Worm (Caenorhabditis elegans) whole organism, young adult: ENCODE measurements around the gene T10C6.16.
A peak's percentile ranks its signal among the peaks of the same experiment; 100 is the strongest.

Experiments used
- C06A6.2 ChIP-seq: fragments of 200-800 bp; sonication (Bioruptor generic); conservative IDR thresholded peaks from 2 replicates; pipeline ENCODE4 v1.3.6; 2022; ENCODE audit warnings: missing genetic modification characterization, missing compliant biosample characterization
- D2030.7 ChIP-seq: fragments of 200-800 bp; sonication (Bioruptor generic); IDR thresholded peaks from 2 replicates; pipeline ENCODE4 v1.3.6; 2022; ENCODE audit warnings: missing genetic modification reagents, missing genetic modification characterization, missing compliant biosample characterization
- F22D6.2 ChIP-seq: sonication (generic microtip); optimal IDR thresholded peaks from 2 replicates; lab custom pipeline; 2016; ENCODE audit warnings: mild to moderate bottlenecking, missing genetic modification characterization, missing compliant biosample characterization
- F57A8.1 ChIP-seq: fragments of 200-800 bp; sonication (Bioruptor generic); optimal IDR thresholded peaks from 2 replicates; lab custom pipeline; 2018; ENCODE audit warnings: mild to moderate bottlenecking, missing genetic modification characterization, moderate library complexity, missing compliant biosample characterization
- Y67H2A.10 ChIP-seq: fragments of 200-800 bp; sonication (Bioruptor generic); conservative IDR thresholded peaks from 2 replicates; pipeline ENCODE4 v1.3.6; 2022; ENCODE audit warnings: missing genetic modification reagents, missing genetic modification characterization, missing compliant biosample characterization
- ceh-58 ChIP-seq: fragments of 200-800 bp; sonication (Bioruptor generic); IDR thresholded peaks from 2 replicates; pipeline ENCODE4 v1.3.6; 2022; ENCODE audit warnings: missing genetic modification characterization, missing compliant biosample characterization
- dpff-1 ChIP-seq: sonication (generic microtip); optimal IDR thresholded peaks from 2 replicates; lab custom pipeline; 2017; ENCODE audit warnings: mild to moderate bottlenecking, missing genetic modification characterization, missing compliant biosample characterization
- dpl-1 ChIP-seq: fragments of 150-350 bp; optimal IDR thresholded peaks from 2 replicates; lab custom pipeline; 2014; ENCODE audit warnings: missing biosample characterization, missing genetic modification reagents, missing genetic modification characterization
- efl-1 ChIP-seq: fragments of 150-350 bp; optimal IDR thresholded peaks from 2 replicates; lab custom pipeline; 2014; ENCODE audit warnings: missing biosample characterization, missing genetic modification reagents, missing genetic modification characterization
- egl-44 ChIP-seq: fragments of 200-800 bp; sonication (Bioruptor generic); IDR thresholded peaks from 2 replicates; pipeline ENCODE4 v1.3.6; 2022; ENCODE audit warnings: missing genetic modification reagents, missing genetic modification characterization, missing compliant biosample characterization
- egrh-3 ChIP-seq: fragments of 200-800 bp; sonication (Bioruptor generic); IDR thresholded peaks from 2 replicates; pipeline ENCODE4 v1.3.6; 2022; ENCODE audit warnings: missing genetic modification reagents, missing genetic modification characterization, missing compliant biosample characterization
- ekl-4 ChIP-seq: fragments of 200-800 bp; sonication (Bioruptor generic); IDR thresholded peaks from 2 replicates; pipeline ENCODE4 v1.3.6; 2022; ENCODE audit warnings: missing genetic modification reagents, missing genetic modification characterization, missing compliant biosample characterization
- hrde-1 ChIP-seq: sonication (generic microtip); optimal IDR thresholded peaks from 2 replicates; lab custom pipeline; 2016; ENCODE audit warnings: missing genetic modification characterization, mild to moderate bottlenecking, missing compliant biosample characterization, moderate library complexity, missing genotype, missing genetic modification reagents, borderline replicate concordance
- lag-1 ChIP-seq: fragments of 200-800 bp; sonication (Bioruptor generic); IDR thresholded peaks from 2 replicates; pipeline ENCODE4 v1.3.6; 2022; ENCODE audit warnings: missing genetic modification reagents, missing genetic modification characterization, missing compliant biosample characterization
- let-607 ChIP-seq, 2 experiments: fragments of 200-800 bp in 1 of 2; sonication (Bioruptor generic) in 1 of 2; sonication (generic microtip) in 1 of 2; optimal IDR thresholded peaks; 2 replicates each; lab custom pipeline; 2016 to 2018; ENCODE audit warnings: mild to moderate bottlenecking in 2 of 2, missing compliant biosample characterization in 2 of 2, missing genetic modification characterization in 2 of 2, moderate library complexity in 2 of 2, missing genotype in 1 of 2
- lin-54 ChIP-seq: fragments of 200-800 bp; sonication (Bioruptor generic); optimal IDR thresholded peaks from 2 replicates; lab custom pipeline; 2018; ENCODE audit warnings: mild to moderate bottlenecking, missing genetic modification characterization, missing compliant biosample characterization
- lir-1 ChIP-seq: fragments of 200-800 bp; sonication (Bioruptor generic); conservative IDR thresholded peaks from 2 replicates; pipeline ENCODE4 v1.3.6; 2022; ENCODE audit warnings: missing genetic modification reagents, missing genetic modification characterization, missing compliant biosample characterization
- lsy-27 ChIP-seq: sonication (generic microtip); optimal IDR thresholded peaks from 2 replicates; lab custom pipeline; 2017; ENCODE audit warnings: missing genetic modification characterization, mild to moderate bottlenecking, missing compliant biosample characterization, antibody characterized with exemption, missing genotype, borderline replicate concordance; ENCODE audit not compliant: insufficient read depth
- madf-10 ChIP-seq: sonication (generic microtip); optimal IDR thresholded peaks from 2 replicates; lab custom pipeline; 2016; ENCODE audit warnings: mild to moderate bottlenecking, missing genetic modification characterization, missing compliant biosample characterization
- madf-3 ChIP-seq: fragments of 200-800 bp; sonication (Bioruptor generic); IDR thresholded peaks from 2 replicates; pipeline ENCODE4 v1.3.6; 2022; ENCODE audit warnings: missing genetic modification reagents, missing genetic modification characterization, missing compliant biosample characterization
- madf-6 ChIP-seq: fragments of 200-800 bp; sonication (Bioruptor generic); IDR thresholded peaks from 2 replicates; pipeline ENCODE4 v1.3.6; 2022; ENCODE audit warnings: missing genetic modification reagents, missing genetic modification characterization, missing compliant biosample characterization
- madf-8 ChIP-seq: fragments of 200-800 bp; sonication (Bioruptor generic); conservative IDR thresholded peaks from 2 replicates; pipeline ENCODE4 v1.3.6; 2022; ENCODE audit warnings: missing genetic modification reagents, missing genetic modification characterization, missing compliant biosample characterization
- mcd-1 ChIP-seq: fragments of 200-800 bp; sonication (Bioruptor generic); IDR thresholded peaks from 2 replicates; pipeline ENCODE4 v1.3.6; 2022; ENCODE audit warnings: missing genetic modification reagents, missing genetic modification characterization, missing compliant biosample characterization
- mel-28 ChIP-seq: sonication (generic microtip); optimal IDR thresholded peaks from 2 replicates; lab custom pipeline; 2016; ENCODE audit warnings: borderline replicate concordance, mild to moderate bottlenecking, missing genetic modification characterization, missing compliant biosample characterization
- nfya-1 ChIP-seq: sonication (generic microtip); optimal IDR thresholded peaks from 2 replicates; lab custom pipeline; 2017; ENCODE audit warnings: antibody characterized with exemption, missing compliant biosample characterization, missing genetic modification characterization, borderline replicate concordance; ENCODE audit not compliant: insufficient read depth
- nfya-2 ChIP-seq: fragments of 200-800 bp; sonication (Bioruptor generic); IDR thresholded peaks from 2 replicates; pipeline ENCODE4 v1.3.6; 2022; ENCODE audit warnings: missing genetic modification reagents, missing genetic modification characterization, missing compliant biosample characterization
- nhr-179 ChIP-seq: sonication (generic microtip); optimal IDR thresholded peaks from 2 replicates; lab custom pipeline; 2016; ENCODE audit warnings: mild to moderate bottlenecking, missing genetic modification characterization, missing compliant biosample characterization
- nhr-90 ChIP-seq: sonication (generic microtip); optimal IDR thresholded peaks from 2 replicates; lab custom pipeline; 2016; ENCODE audit warnings: missing genotype, mild to moderate bottlenecking, missing genetic modification characterization, missing compliant biosample characterization
- pha-4 ChIP-seq: fragments of 150-350 bp; sonication (generic microtip); optimal IDR thresholded peaks from 2 replicates; lab custom pipeline; 2014; ENCODE audit warnings: missing biosample characterization, missing genetic modification reagents, missing genetic modification characterization
- sea-2 ChIP-seq: fragments of 200-800 bp; sonication (Bioruptor generic); IDR thresholded peaks from 2 replicates; pipeline ENCODE4 v1.3.6; 2022; ENCODE audit warnings: missing genetic modification characterization, missing compliant biosample characterization
- snpc-1.1 ChIP-seq: sonication (generic microtip); optimal IDR thresholded peaks from 2 replicates; lab custom pipeline; 2017; ENCODE audit warnings: missing genetic modification characterization, mild to moderate bottlenecking, missing compliant biosample characterization, antibody characterized with exemption, moderate library complexity, missing genotype, missing genetic modification reagents; ENCODE audit not compliant: insufficient read depth
- xnd-1 ChIP-seq: sonication (generic microtip); optimal IDR thresholded peaks from 2 replicates; lab custom pipeline; 2016; ENCODE audit warnings: missing genotype, missing genetic modification reagents, missing genetic modification characterization, missing compliant biosample characterization

T10C6.16 gene

ce11 chrV:16062788-16063187 lies 30.0 kb upstream of the T10C6.16 start, which contains the start of gene F14H3.14:
F14H3.14 (minus strand) TSS chrV:16062888.
- TF ChIP-seq lir-1 (GFP tag; lab: Robert Waterston, UW), result no peak
- TF ChIP-seq pha-4 (tag; lab: Kevin White, UChicago), result no peak
- TF ChIP-seq nhr-90 (tag; lab: Kevin White, UChicago), result no peak
- no peak for TF ChIP-seq lin-54 (GFP tag; lab: Kevin White, UChicago)
- no peak for TF ChIP-seq ekl-4 (GFP tag; lab: Robert Waterston, UW)
- no peak for TF ChIP-seq C06A6.2 (GFP tag; lab: Robert Waterston, UW)
- no peak for TF ChIP-seq xnd-1 (tag; lab: Kevin White, UChicago)
- no peak for TF ChIP-seq nfya-2 (GFP tag; lab: Robert Waterston, UW)
- TF ChIP-seq Y67H2A.10, result no peak
- TF ChIP-seq sea-2, result no peak
- TF ChIP-seq nhr-179 (tag; lab: Kevin White, UChicago), result no peak

ce11 chrV:16061993-16062392 lies 29.2 kb upstream of the T10C6.16 start, which contains the start of gene fbxa-100:
fbxa-100 (minus strand) TSS chrV:16062093.
- TF ChIP-seq efl-1, result no peak
- TF ChIP-seq ceh-58, result no peak
- no peak for TF ChIP-seq F57A8.1 (GFP tag; lab: Kevin White, UChicago)
- TF ChIP-seq madf-3, result no peak

- TF ChIP-seq dpl-1 (GFP tag; lab: Kevin White, UChicago) (no peak), lsy-27 (tag; lab: Kevin White, UChicago) (no peak), egl-44 (GFP tag; lab: Robert Waterston, UW) (no peak)
- TF ChIP-seq, all 124 proteins: peak for 0
Observed at ce11 chrV:16060135-16060534, 27.3 kb upstream of the T10C6.16 start, which contains the start of gene F14H3.15. F14H3.15 (minus strand) TSS chrV:16060235.

ce11 chrV:16058872-16059271 lies 26.1 kb upstream of the T10C6.16 start, which contains the start of gene F14H3.6:
F14H3.6 (minus strand) TSS chrV:16058893.
- peak; percentile 20; the same call in 1 of the 2 replicates for TF ChIP-seq D2030.7 (GFP tag; lab: Robert Waterston, UW)
- no peak for TF ChIP-seq snpc-1.1 (tag; lab: Kevin White, UChicago)
- no peak for TF ChIP-seq egrh-3 (GFP tag; lab: Robert Waterston, UW)
- TF ChIP-seq dpff-1, result no peak
- TF ChIP-seq mel-28, result no peak
- TF ChIP-seq dpl-1 (GFP tag; lab: Kevin White, UChicago), result peak; percentile 69
- TF ChIP-seq let-607 (tag; optimal IDR thresholded peaks at IDR 0.05; lab: Kevin White, UChicago), result no peak
- TF ChIP-seq mcd-1 (GFP tag; lab: Robert Waterston, UW), result no peak
- TF ChIP-seq madf-8 (GFP tag; lab: Robert Waterston, UW), result peak; percentile 75
- peak; percentile 86 for TF ChIP-seq madf-6
- peak; percentile 86 for TF ChIP-seq efl-1
- no peak for TF ChIP-seq nfya-1
- no peak for TF ChIP-seq lag-1 (GFP tag; lab: Robert Waterston, UW)
- no peak for TF ChIP-seq F22D6.2 (tag; lab: Kevin White, UChicago)
- no peak for TF ChIP-seq hrde-1 (tag; lab: Kevin White, UChicago)
- no peak for TF ChIP-seq madf-10 (tag; lab: Kevin White, UChicago)
- TF ChIP-seq xnd-1 (tag; lab: Kevin White, UChicago), result peak; percentile 44
